Worm (Caenorhabditis elegans) whole organism, mixed stage, embryonic: ENCODE measurements around the gene plc-3.

Source experiments
- M03D4.4 ChIP-seq: sonication (generic microtip); optimal IDR thresholded peaks from 2 replicates; lab custom pipeline; 2017; ENCODE audit warnings: mild to moderate bottlenecking, missing genetic modification characterization, missing compliant biosample characterization
- bed-3 ChIP-seq: fragments of 200-800 bp; sonication (Bioruptor generic); optimal IDR thresholded peaks from 3 replicates; lab custom pipeline; 2018; ENCODE audit warnings: mild to moderate bottlenecking, missing genetic modification characterization, moderate library complexity, missing compliant biosample characterization
- ceh-39 ChIP-seq: fragments of 150-350 bp; optimal IDR thresholded peaks from 2 replicates; lab custom pipeline; 2014; ENCODE audit warnings: missing biosample characterization, missing genetic modification characterization
- ceh-43 ChIP-seq: fragments of 200-800 bp; sonication (Bioruptor generic); optimal IDR thresholded peaks from 2 replicates; lab custom pipeline; 2018; ENCODE audit warnings: mild to moderate bottlenecking, missing genetic modification characterization, moderate library complexity, missing compliant biosample characterization
- ces-1 ChIP-seq: fragments of 150-350 bp; optimal IDR thresholded peaks from 2 replicates; lab custom pipeline; 2014; ENCODE audit warnings: missing biosample characterization, missing genetic modification reagents, missing genetic modification characterization
- drap-1 ChIP-seq: fragments of 200-800 bp; sonication (Bioruptor generic); optimal IDR thresholded peaks from 3 replicates; lab custom pipeline; 2018; ENCODE audit warnings: mild to moderate bottlenecking, missing genetic modification characterization, missing compliant biosample characterization
- elt-1 ChIP-seq: sonication (generic microtip); optimal IDR thresholded peaks from 2 replicates; lab custom pipeline; 2017; ENCODE audit warnings: missing genetic modification characterization, mild to moderate bottlenecking, missing compliant biosample characterization, antibody characterized with exemption, moderate library complexity, borderline replicate concordance; ENCODE audit not compliant: insufficient read depth
- elt-3 ChIP-seq: fragments of 150-350 bp; optimal IDR thresholded peaks from 2 replicates; lab custom pipeline; 2014; ENCODE audit warnings: missing biosample characterization, missing genetic modification characterization
- flh-1 ChIP-seq: fragments of 200-800 bp; sonication (Bioruptor generic); optimal IDR thresholded peaks from 2 replicates; lab custom pipeline; 2018; ENCODE audit warnings: mild to moderate bottlenecking, missing genetic modification characterization, moderate library complexity, missing compliant biosample characterization
- hlh-1 ChIP-seq: fragments of 150-350 bp; optimal IDR thresholded peaks from 2 replicates; lab custom pipeline; 2014; ENCODE audit warnings: missing biosample characterization, missing genetic modification reagents, missing genetic modification characterization
- lin-13 ChIP-seq: fragments of 150-350 bp; optimal IDR thresholded peaks from 2 replicates; lab custom pipeline; 2014; ENCODE audit warnings: missing biosample characterization, missing genetic modification characterization
- lsy-2 ChIP-seq: fragments of 150-350 bp; optimal IDR thresholded peaks from 2 replicates; lab custom pipeline; 2014; ENCODE audit warnings: missing biosample characterization, missing genetic modification characterization
- mab-5 ChIP-seq: fragments of 150-350 bp; optimal IDR thresholded peaks from 2 replicates; lab custom pipeline; 2014; ENCODE audit warnings: missing biosample characterization, missing genetic modification characterization
- mep-1 ChIP-seq: fragments of 150-350 bp; optimal IDR thresholded peaks from 2 replicates; lab custom pipeline; 2017; ENCODE audit warnings: missing biosample characterization, missing genetic modification reagents, missing genetic modification characterization, inconsistent platforms
- nhr-2 ChIP-seq: fragments of 150-350 bp; optimal IDR thresholded peaks from 2 replicates; lab custom pipeline; 2014; ENCODE audit warnings: missing biosample characterization, missing genetic modification characterization
- nhr-237 ChIP-seq: fragments of 150-350 bp; optimal IDR thresholded peaks from 2 replicates; lab custom pipeline; 2014; ENCODE audit warnings: missing biosample characterization, missing genetic modification characterization
- nhr-28 ChIP-seq: fragments of 150-350 bp; optimal IDR thresholded peaks from 2 replicates; lab custom pipeline; 2014; ENCODE audit warnings: missing biosample characterization, missing genetic modification characterization
- nhr-76 ChIP-seq: sonication (generic microtip); optimal IDR thresholded peaks from 2 replicates; lab custom pipeline; 2017; ENCODE audit warnings: missing biosample characterization, missing genetic modification characterization
- pha-4 ChIP-seq: fragments of 150-350 bp; optimal IDR thresholded peaks from 2 replicates; lab custom pipeline; 2018; ENCODE audit warnings: missing biosample characterization, missing genetic modification reagents, missing genetic modification characterization
- sem-2 ChIP-seq: fragments of 200-800 bp; sonication (Bioruptor generic); optimal IDR thresholded peaks from 2 replicates; lab custom pipeline; 2018; ENCODE audit warnings: mild to moderate bottlenecking, missing genetic modification characterization, missing compliant biosample characterization
- sptf-1 ChIP-seq: sonication (generic microtip); optimal IDR thresholded peaks from 2 replicates; lab custom pipeline; 2017; ENCODE audit warnings: mild to moderate bottlenecking, missing genetic modification characterization, moderate library complexity, missing compliant biosample characterization
- unc-120 ChIP-seq: sonication (generic microtip); optimal IDR thresholded peaks from 2 replicates; lab custom pipeline; 2017; ENCODE audit warnings: missing genetic modification characterization, missing compliant biosample characterization; ENCODE audit not compliant: poor library complexity, severe bottlenecking
- unc-39 ChIP-seq: fragments of 150-350 bp; optimal IDR thresholded peaks from 2 replicates; lab custom pipeline; 2014; ENCODE audit warnings: missing biosample characterization, missing genetic modification characterization
- unc-62 ChIP-seq: fragments of 150-350 bp; optimal IDR thresholded peaks from 2 replicates; lab custom pipeline; 2014; ENCODE audit warnings: missing biosample characterization, missing genetic modification reagents, missing genetic modification characterization

The plc-3 gene

ce11 chrII:10252048-10252447 lies 29.4 kb downstream of the plc-3 start:
- TF ChIP-seq drap-1 (GFP tag; lab: Kevin White, UChicago), result no peak
- TF ChIP-seq M03D4.4 (tag; lab: Kevin White, UChicago), result no peak
- TF ChIP-seq nhr-76 (tag; lab: Kevin White, UChicago), result no peak
- no peak for TF ChIP-seq pha-4 (tag; lab: Kevin White, UChicago)
- TF ChIP-seq unc-62 (GFP tag; lab: Kevin White, UChicago), result no peak
- no peak for TF ChIP-seq ces-1 (GFP tag; lab: Kevin White, UChicago)
- TF ChIP-seq unc-120 (tag; lab: Kevin White, UChicago), result no peak
- no peak for TF ChIP-seq nhr-2 (tag; lab: Kevin White, UChicago)
- TF ChIP-seq flh-1, result no peak
- no peak for TF ChIP-seq sptf-1
- TF ChIP-seq elt-1 (tag; lab: Kevin White, UChicago), result no peak
- TF ChIP-seq mab-5, result no peak
- TF ChIP-seq mep-1 (tag; lab: Kevin White, UChicago), result no peak
- no peak for TF ChIP-seq unc-39
- no peak for TF ChIP-seq lsy-2 (tag; lab: Kevin White, UChicago)
- no peak for TF ChIP-seq lin-13 (tag; lab: Kevin White, UChicago)
- no peak for TF ChIP-seq hlh-1 (tag; lab: Kevin White, UChicago)
- TF ChIP-seq, all 35 proteins: peak for 0

- no peak for TF ChIP-seq lin-13 (tag; lab: Kevin White, UChicago)
- no peak for TF ChIP-seq bed-3 (GFP tag; lab: Kevin White, UChicago)
- TF ChIP-seq ceh-39 (tag; lab: Kevin White, UChicago), result no peak
- TF ChIP-seq unc-39, result no peak
Measured at ce11 chrII:10261261-10261660, 38.6 kb downstream of the plc-3 start.

ce11 chrII:10270052-10270451 lies 47.4 kb downstream of the plc-3 start, which contains the start of gene F54B3.2:
TSS of gene F54B3.2 (minus strand) at chrII:10270152.
- no peak for TF ChIP-seq nhr-76 (tag; lab: Kevin White, UChicago)
- TF ChIP-seq elt-3, result no peak
- TF ChIP-seq nhr-28 (tag; lab: Kevin White, UChicago), result no peak
- no peak for TF ChIP-seq sem-2 (GFP tag; lab: Kevin White, UChicago)

ce11 chrII:10271093-10271492 lies 48.4 kb downstream of the plc-3 start, which contains the start of gene F54B3.4:
TSS of gene F54B3.4 (minus strand) at chrII:10271193.
- TF ChIP-seq nhr-237 (tag; lab: Kevin White, UChicago), result no peak
- TF ChIP-seq ces-1 (GFP tag; lab: Kevin White, UChicago), result peak; percentile 53
- TF ChIP-seq ceh-43 (GFP tag; lab: Kevin White, UChicago), result no peak
